Worm (Caenorhabditis elegans) whole organism, early embryonic: ENCODE measurements around the gene maoc-1.

Experiments
- F13C5.2 ChIP-seq: sonication (generic microtip); optimal IDR thresholded peaks from 2 replicates; lab custom pipeline; 2017; ENCODE audit warnings: mild to moderate bottlenecking, missing genetic modification characterization, inconsistent platforms, missing compliant biosample characterization
- ama-1 ChIP-seq: fragments of 150-350 bp; optimal IDR thresholded peaks from 2 replicates; lab custom pipeline; 2014
- ceh-13 ChIP-seq: fragments of 200-800 bp; sonication (Bioruptor generic); optimal IDR thresholded peaks from 2 replicates; lab custom pipeline; 2018; ENCODE audit warnings: mild to moderate bottlenecking, missing genetic modification characterization, missing compliant biosample characterization
- ceh-36 ChIP-seq: sonication (generic microtip); optimal IDR thresholded peaks from 2 replicates; lab custom pipeline; 2016; ENCODE audit warnings: missing genetic modification characterization, inconsistent platforms, missing compliant biosample characterization
- ets-7 ChIP-seq: sonication (generic microtip); optimal IDR thresholded peaks from 2 replicates; lab custom pipeline; 2016; ENCODE audit warnings: missing genotype, missing genetic modification characterization, missing compliant biosample characterization
- flt-1 ChIP-seq: fragments of 200-800 bp; sonication (Bioruptor generic); IDR thresholded peaks from 2 replicates; pipeline ENCODE4 v1.3.6; 2022; ENCODE audit warnings: missing genetic modification characterization, missing compliant biosample characterization
- pes-1 ChIP-seq: fragments of 200-800 bp; sonication (Bioruptor generic); IDR thresholded peaks from 2 replicates; pipeline ENCODE4 v1.3.6; 2022; ENCODE audit warnings: missing genetic modification reagents, missing genetic modification characterization, missing compliant biosample characterization
- sea-1 ChIP-seq: fragments of 200-800 bp; sonication (Bioruptor generic); conservative IDR thresholded peaks from 2 replicates; pipeline ENCODE4 v1.3.6; 2022; ENCODE audit warnings: missing genetic modification characterization, missing compliant biosample characterization
- tbx-11 ChIP-seq: fragments of 200-800 bp; sonication (Bioruptor generic); IDR thresholded peaks from 2 replicates; pipeline ENCODE4 v1.3.6; 2022; ENCODE audit warnings: missing genetic modification characterization, missing compliant biosample characterization
- tbx-37 ChIP-seq: fragments of 200-800 bp; sonication (Bioruptor generic); conservative IDR thresholded peaks from 2 replicates; pipeline ENCODE4 v1.3.6; 2022; ENCODE audit warnings: missing genetic modification reagents, missing genetic modification characterization, missing compliant biosample characterization

ce11 chrII:7154711-7155110, 41.4 kb upstream of the maoc-1 start:
- no peak for TF ChIP-seq ama-1 (lab: Kevin White, UChicago)
- no peak for TF ChIP-seq tbx-37 (GFP tag; lab: Robert Waterston, UW)
- TF ChIP-seq pes-1 (GFP tag; lab: Robert Waterston, UW), result no peak
- no peak for TF ChIP-seq ceh-13
- no peak for TF ChIP-seq sea-1
- TF ChIP-seq tbx-11 (GFP tag; lab: Robert Waterston, UW), result no peak
- TF ChIP-seq flt-1 (GFP tag; lab: Robert Waterston, UW), result no peak
- no peak for TF ChIP-seq F13C5.2 (tag; lab: Kevin White, UChicago)
- no peak for TF ChIP-seq ceh-36 (tag; lab: Kevin White, UChicago)
- TF ChIP-seq ets-7 (tag; lab: Kevin White, UChicago), result no peak
